Worm (Caenorhabditis elegans) whole organism, L4 larva: ENCODE results near the gene spc-2.

Source experiments
- F49E8.2 ChIP-seq: sonication (generic microtip); optimal IDR thresholded peaks from 2 replicates; lab custom pipeline; 2016; ENCODE audit warnings: missing compliant biosample characterization, mild to moderate bottlenecking, missing genetic modification characterization, borderline replicate concordance
- T20F7.1 ChIP-seq: fragments of 200-800 bp; sonication (Bioruptor generic); optimal IDR thresholded peaks from 2 replicates; lab custom pipeline; 2018; ENCODE audit warnings: mild to moderate bottlenecking, missing genetic modification characterization, missing compliant biosample characterization
- aly-2 ChIP-seq: sonication (generic microtip); optimal IDR thresholded peaks from 2 replicates; lab custom pipeline; 2018; ENCODE audit warnings: missing biosample characterization, missing genetic modification characterization
- ama-1 ChIP-seq: fragments of 150-350 bp; optimal IDR thresholded peaks from 2 replicates; lab custom pipeline; 2014; ENCODE audit warnings: inconsistent platforms, mixed read lengths
- attf-4 ChIP-seq: sonication (generic microtip); optimal IDR thresholded peaks from 3 replicates; lab custom pipeline; 2017; ENCODE audit warnings: missing biosample characterization, missing genetic modification characterization
- ceh-28 ChIP-seq: fragments of 150-350 bp; optimal IDR thresholded peaks from 2 replicates; lab custom pipeline; 2014; ENCODE audit warnings: missing biosample characterization, missing genetic modification reagents, missing genetic modification characterization
- ceh-62 ChIP-seq: sonication (generic microtip); optimal IDR thresholded peaks from 2 replicates; lab custom pipeline; 2017; ENCODE audit warnings: missing biosample characterization, missing genetic modification characterization
- ces-1 ChIP-seq: fragments of 150-350 bp; sonication (generic microtip); optimal IDR thresholded peaks from 4 replicates; lab custom pipeline; 2014; ENCODE audit warnings: missing biosample characterization, missing genetic modification reagents, missing genetic modification characterization
- daf-16 ChIP-seq, 3 experiments: sonication (generic microtip); optimal IDR thresholded peaks; 2 replicates each; lab custom pipeline; 2016 to 2017; ENCODE audit warnings: missing genetic modification characterization in 3 of 3, missing genetic modification reagents in 3 of 3, mild to moderate bottlenecking in 2 of 3, missing compliant biosample characterization in 2 of 3, missing biosample characterization in 1 of 3, moderate library complexity in 1 of 3
- daf-19 ChIP-seq: fragments of 200-800 bp; sonication (Bioruptor generic); conservative IDR thresholded peaks from 2 replicates; pipeline ENCODE4 v1.3.6; 2022; ENCODE audit warnings: missing genetic modification characterization, missing compliant biosample characterization
- dmd-6 ChIP-seq: fragments of 200-800 bp; sonication (Bioruptor generic); IDR thresholded peaks from 2 replicates; pipeline ENCODE4 v1.3.6; 2022; ENCODE audit warnings: missing genetic modification reagents, missing genetic modification characterization, missing compliant biosample characterization
- dve-1 ChIP-seq: sonication (generic microtip); optimal IDR thresholded peaks from 2 replicates; lab custom pipeline; 2017; ENCODE audit warnings: antibody characterized with exemption, mild to moderate bottlenecking, missing genetic modification characterization, missing compliant biosample characterization; ENCODE audit not compliant: insufficient read depth
- fkh-10 ChIP-seq: fragments of 150-350 bp; optimal IDR thresholded peaks from 2 replicates; lab custom pipeline; 2014; ENCODE audit warnings: missing biosample characterization, missing genetic modification reagents, missing genetic modification characterization
- gei-8 ChIP-seq: fragments of 200-800 bp; sonication (Bioruptor generic); optimal IDR thresholded peaks from 2 replicates; lab custom pipeline; 2018; ENCODE audit warnings: mild to moderate bottlenecking, missing genetic modification characterization, missing compliant biosample characterization
- hlh-11 ChIP-seq: fragments of 200-800 bp; sonication (Bioruptor generic); optimal IDR thresholded peaks from 2 replicates; lab custom pipeline; 2018; ENCODE audit warnings: mild to moderate bottlenecking, missing genetic modification characterization, missing compliant biosample characterization
- hmg-1.1 ChIP-seq: fragments of 200-800 bp; sonication (Bioruptor generic); IDR thresholded peaks from 2 replicates; pipeline ENCODE4 v1.3.6; 2022; ENCODE audit warnings: missing genetic modification reagents, missing genetic modification characterization, missing compliant biosample characterization
- lsy-2 ChIP-seq, 2 experiments: fragments of 150-350 bp in 1 of 2; sonication (generic microtip) in 1 of 2; optimal IDR thresholded peaks; 2 replicates each; lab custom pipeline; 2014 to 2017; ENCODE audit warnings: missing biosample characterization in 2 of 2, missing genetic modification characterization in 2 of 2
- nhr-237 ChIP-seq: sonication (generic microtip); optimal IDR thresholded peaks from 2 replicates; lab custom pipeline; 2017; ENCODE audit warnings: missing biosample characterization, missing genetic modification characterization
- nhr-25 ChIP-seq: sonication (generic microtip); optimal IDR thresholded peaks from 2 replicates; lab custom pipeline; 2017; ENCODE audit warnings: missing genetic modification characterization, mild to moderate bottlenecking, missing compliant biosample characterization, antibody characterized with exemption, moderate library complexity, borderline replicate concordance; ENCODE audit not compliant: insufficient read depth
- nhr-28 ChIP-seq: fragments of 150-350 bp; optimal IDR thresholded peaks from 2 replicates; lab custom pipeline; 2014; ENCODE audit warnings: missing biosample characterization, missing genetic modification characterization
- nhr-41 ChIP-seq: fragments of 200-800 bp; sonication (Bioruptor generic); IDR thresholded peaks from 2 replicates; pipeline ENCODE4 v1.3.6; 2022; ENCODE audit warnings: missing genetic modification reagents, missing genetic modification characterization, missing compliant biosample characterization
- nhr-77 ChIP-seq: fragments of 150-350 bp; optimal IDR thresholded peaks from 2 replicates; lab custom pipeline; 2014; ENCODE audit warnings: missing biosample characterization, missing genetic modification characterization
- php-3 ChIP-seq: fragments of 200-800 bp; sonication (Bioruptor generic); IDR thresholded peaks from 2 replicates; pipeline ENCODE4 v1.3.6; 2022; ENCODE audit warnings: missing genetic modification reagents, missing genetic modification characterization, missing compliant biosample characterization
- pqm-1 ChIP-seq: sonication (generic microtip); optimal IDR thresholded peaks from 2 replicates; lab custom pipeline; 2017; ENCODE audit warnings: missing biosample characterization, missing genetic modification characterization
- spr-1 ChIP-seq: sonication (generic microtip); optimal IDR thresholded peaks from 2 replicates; lab custom pipeline; 2016; ENCODE audit warnings: mild to moderate bottlenecking, missing genetic modification characterization, missing compliant biosample characterization
- tra-1 ChIP-seq: fragments of 200-800 bp; sonication (Bioruptor generic); IDR thresholded peaks from 2 replicates; pipeline ENCODE4 v1.3.6; 2022; ENCODE audit warnings: missing genetic modification reagents, missing genetic modification characterization, missing compliant biosample characterization
- unc-62 ChIP-seq, 3 experiments: fragments of 150-350 bp in 1 of 3; sonication (generic microtip); optimal IDR thresholded peaks in 2 of 3; peaks in 1 of 3; 1 replicate in 1 of 3; 2 replicates in 2 of 3; lab custom pipeline; 2014 to 2017; ENCODE audit warnings: missing biosample characterization in 3 of 3, missing genetic modification characterization in 3 of 3, missing genetic modification reagents in 3 of 3, missing genotype in 1 of 3
- zip-11 ChIP-seq: fragments of 200-800 bp; sonication (Bioruptor generic); IDR thresholded peaks from 2 replicates; pipeline ENCODE4 v1.3.6; 2022; ENCODE audit warnings: missing genetic modification characterization, missing compliant biosample characterization
- zip-2 ChIP-seq: fragments of 150-350 bp; optimal IDR thresholded peaks from 2 replicates; lab custom pipeline; 2014; ENCODE audit warnings: missing biosample characterization, missing genetic modification characterization

Gene spc-2

DNA sequence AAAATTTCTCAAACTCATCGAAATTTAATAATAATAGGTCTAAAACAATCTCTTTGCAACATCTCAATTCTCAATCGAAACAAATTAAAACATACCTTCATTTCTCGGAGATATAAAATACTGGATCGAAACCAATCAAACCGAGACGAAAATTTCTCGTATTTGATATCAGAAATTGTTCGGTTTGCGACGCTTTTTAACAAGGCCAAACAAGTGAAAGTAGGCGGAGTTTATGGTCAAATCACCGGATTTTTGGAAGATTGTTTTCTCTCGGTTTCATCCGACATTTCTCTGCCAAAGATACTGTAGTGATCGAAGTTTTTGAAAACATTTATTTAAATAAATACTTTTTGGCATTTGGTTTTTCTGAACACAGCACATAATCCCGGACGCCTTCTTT is 53.7 kb downstream of the spc-2 start, which contains the start of gene C02F5.14:
C02F5.14 (minus strand) TSS at position 157 of the 400 bp plus-strand sequence.
- TF ChIP-seq daf-19 (no peak), nhr-77 (tag; lab: Kevin White, UChicago) (no peak), tra-1 (GFP tag; lab: Robert Waterston, UW) (no peak)

ce11 chrIII:8235880-8236279 is 54.2 kb downstream of the spc-2 start, which contains the start of gene C02F5.5:
Gene C02F5.5, plus strand, starts transcription at chrIII:8236180.
- no peak for TF ChIP-seq aly-2 (tag; lab: Kevin White, UChicago)
- TF ChIP-seq ama-1 (lab: Kevin White, UChicago), result no peak

DNA sequence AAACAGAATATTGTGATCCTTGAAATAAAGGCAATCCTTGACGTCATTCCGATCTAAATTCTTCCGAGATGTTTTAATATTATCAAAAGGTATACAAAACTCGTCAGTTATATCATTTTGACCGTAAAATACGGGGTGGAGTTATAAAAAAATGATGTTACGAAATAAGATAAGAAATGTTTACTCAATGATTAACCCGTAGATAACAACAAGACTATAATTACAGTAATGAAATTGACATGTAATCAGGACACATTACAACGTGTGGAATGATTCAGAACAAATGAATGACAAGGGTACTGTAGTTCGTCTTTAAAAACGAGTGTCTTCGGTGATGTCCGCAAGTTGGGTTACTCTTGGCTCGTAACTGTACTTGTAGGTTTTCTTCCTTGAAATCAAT is 56.1 kb downstream of the spc-2 start, which contains the start of gene tsp-2:
tsp-2 (minus strand) TSS at position 109 of the 400 bp plus-strand sequence.
- TF ChIP-seq ces-1 (GFP tag; lab: Kevin White, UChicago), result no peak
- peak in 1 of 2 experiments; percentile 75 for TF ChIP-seq lsy-2 (tag; optimal IDR thresholded peaks at IDR 0.05; lab: Kevin White, UChicago)
- no peak for TF ChIP-seq F49E8.2 (tag; lab: Kevin White, UChicago)
- no peak for TF ChIP-seq zip-11 (GFP tag; lab: Robert Waterston, UW)
- no peak for TF ChIP-seq gei-8
- TF ChIP-seq attf-4 (tag; lab: Kevin White, UChicago), result no peak
- TF ChIP-seq hlh-11 (tag; lab: Kevin White, UChicago), result peak; percentile 54
- TF ChIP-seq spr-1 (tag; lab: Kevin White, UChicago), result no peak
- peak; percentile 17 for TF ChIP-seq T20F7.1 (GFP tag; lab: Kevin White, UChicago)
- TF ChIP-seq php-3 (GFP tag; lab: Robert Waterston, UW), result peak; percentile 95
- peak; percentile 88 for TF ChIP-seq nhr-28
- no peak for TF ChIP-seq nhr-41 (GFP tag; lab: Robert Waterston, UW)
- peak; percentile 84 for TF ChIP-seq dmd-6 (GFP tag; lab: Robert Waterston, UW)
- no peak for TF ChIP-seq fkh-10 (GFP tag; lab: Kevin White, UChicago)
- no peak for TF ChIP-seq nhr-25
- TF ChIP-seq ceh-62 (tag; lab: Kevin White, UChicago), result no peak
- no peak for TF ChIP-seq nhr-237 (tag; lab: Kevin White, UChicago)
- TF ChIP-seq hmg-1.1 (GFP tag; lab: Robert Waterston, UW), result no peak
- TF ChIP-seq dve-1 (tag; lab: Kevin White, UChicago), result peak; percentile 76
- TF ChIP-seq nhr-77 (tag; lab: Kevin White, UChicago), result peak; percentile 73
- TF ChIP-seq pqm-1, result peak; percentile 39
- TF ChIP-seq daf-16 (GFP tag; optimal IDR thresholded peaks at IDR 0.05; lab: Kevin White, UChicago), result no peak
- TF ChIP-seq daf-16 (tag; optimal IDR thresholded peaks at IDR 0.05; lab: Kevin White, UChicago), result peak; percentile 73
- TF ChIP-seq zip-2 (tag; lab: Kevin White, UChicago), result peak; percentile 6
- peak in 1 of 2 experiments; percentile 28 for TF ChIP-seq unc-62 (GFP tag; optimal IDR thresholded peaks at IDR 0.05 in 1 of 2; lab: Kevin White, UChicago)
- no peak for TF ChIP-seq unc-62 (tag; optimal IDR thresholded peaks at IDR 0.05; lab: Kevin White, UChicago)
- no peak for TF ChIP-seq ceh-28 (tag; lab: Kevin White, UChicago)
- TF ChIP-seq, all 104 proteins: peak for 12
